Worm (Caenorhabditis elegans) whole organism, mixed stage, embryonic: ENCODE measurements around the gene cwp-4.

ENCODE experiments used
- bed-3 ChIP-seq: fragments of 200-800 bp; sonication (Bioruptor generic); optimal IDR thresholded peaks from 3 replicates; lab custom pipeline; 2018; ENCODE audit warnings: mild to moderate bottlenecking, missing genetic modification characterization, moderate library complexity, missing compliant biosample characterization
- ces-1 ChIP-seq: fragments of 150-350 bp; optimal IDR thresholded peaks from 2 replicates; lab custom pipeline; 2014; ENCODE audit warnings: missing biosample characterization, missing genetic modification reagents, missing genetic modification characterization
- elt-3 ChIP-seq: fragments of 150-350 bp; optimal IDR thresholded peaks from 2 replicates; lab custom pipeline; 2014; ENCODE audit warnings: missing biosample characterization, missing genetic modification characterization
- flh-1 ChIP-seq: fragments of 200-800 bp; sonication (Bioruptor generic); optimal IDR thresholded peaks from 2 replicates; lab custom pipeline; 2018; ENCODE audit warnings: mild to moderate bottlenecking, missing genetic modification characterization, moderate library complexity, missing compliant biosample characterization
- nhr-237 ChIP-seq: fragments of 150-350 bp; optimal IDR thresholded peaks from 2 replicates; lab custom pipeline; 2014; ENCODE audit warnings: missing biosample characterization, missing genetic modification characterization

ce11 chrV:5067390-5067789 is 14.0 kb downstream of the cwp-4 start:
- TF ChIP-seq nhr-237 (tag; lab: Kevin White, UChicago) (no peak), elt-3 (tag; lab: Kevin White, UChicago) (no peak), flh-1 (GFP tag; lab: Kevin White, UChicago) (no peak), ces-1 (GFP tag; lab: Kevin White, UChicago) (no peak), bed-3 (no peak)
